Worm (Caenorhabditis elegans) whole organism, L4/young adult: ENCODE measurements around the gene srg-48.

ENCODE experiments used
- W03F9.2 ChIP-seq: fragments of 150-350 bp; optimal IDR thresholded peaks from 2 replicates; lab custom pipeline; 2014; ENCODE audit warnings: missing biosample characterization, missing genetic modification characterization
- dao-5 ChIP-seq: sonication (generic microtip); optimal IDR thresholded peaks from 2 replicates; lab custom pipeline; 2016; ENCODE audit warnings: missing genotype, missing genetic modification characterization, moderate library complexity, missing compliant biosample characterization
- him-1 ChIP-seq: sonication (generic microtip); optimal IDR thresholded peaks from 2 replicates; lab custom pipeline; 2016; ENCODE audit warnings: missing genotype, missing genetic modification reagents, missing genetic modification characterization, missing compliant biosample characterization

DNA sequence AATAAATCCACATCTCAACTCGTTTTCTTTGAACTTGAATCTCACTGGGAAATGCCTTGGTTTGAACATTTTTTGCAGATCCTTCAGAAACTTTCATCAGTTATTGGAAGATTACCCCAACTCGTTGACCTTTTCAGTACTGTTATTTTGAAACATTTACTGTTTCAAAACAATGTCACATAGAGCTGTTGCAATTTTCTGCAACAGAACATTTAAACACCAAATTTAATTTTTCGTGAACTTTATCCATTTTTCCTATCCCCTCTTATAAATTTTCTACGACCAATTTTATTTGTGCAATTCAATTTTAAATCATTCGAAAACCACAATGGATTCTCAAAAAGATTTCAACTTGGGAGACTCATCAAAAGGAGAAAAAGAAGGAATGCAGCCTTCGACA lies 35.7 kb downstream of the srg-48 start, which contains the start of gene ZC477.2:
- TF ChIP-seq W03F9.2: no peak
- no peak for TF ChIP-seq dao-5 (tag; lab: Kevin White, UChicago)
- TF ChIP-seq him-1 (tag; lab: Kevin White, UChicago): no peak
